Fruit fly (Drosophila melanogaster) whole organism, prepupa: Measurements from ENCODE around the gene Gr64e.

Source experiments
- CG8632 ChIP-seq: fragments of 200-800 bp; sonication (Bioruptor generic); optimal IDR thresholded peaks from 3 replicates; lab custom pipeline; 2016; ENCODE audit warnings: missing biosample characterization, missing genetic modification characterization
- Met ChIP-seq: fragments of 200-800 bp; sonication (Bioruptor generic); optimal IDR thresholded peaks from 3 replicates; lab custom pipeline; 2016; ENCODE audit warnings: missing biosample characterization, missing genetic modification characterization
- OdsH ChIP-seq: fragments of 200-800 bp; sonication (Bioruptor generic); optimal IDR thresholded peaks from 3 replicates; lab custom pipeline; 2016; ENCODE audit warnings: missing biosample characterization, missing genetic modification characterization
- net ChIP-seq: fragments of 200-800 bp; sonication (Bioruptor generic); optimal IDR thresholded peaks from 3 replicates; lab custom pipeline; 2016; ENCODE audit warnings: missing biosample characterization, missing genetic modification characterization
- spab ChIP-seq: fragments of 200-800 bp; sonication (Bioruptor generic); optimal IDR thresholded peaks from 2 replicates; lab custom pipeline; 2017; ENCODE audit warnings: missing biosample characterization, mild to moderate bottlenecking, missing genetic modification characterization, missing genetic modification reagents

DNA sequence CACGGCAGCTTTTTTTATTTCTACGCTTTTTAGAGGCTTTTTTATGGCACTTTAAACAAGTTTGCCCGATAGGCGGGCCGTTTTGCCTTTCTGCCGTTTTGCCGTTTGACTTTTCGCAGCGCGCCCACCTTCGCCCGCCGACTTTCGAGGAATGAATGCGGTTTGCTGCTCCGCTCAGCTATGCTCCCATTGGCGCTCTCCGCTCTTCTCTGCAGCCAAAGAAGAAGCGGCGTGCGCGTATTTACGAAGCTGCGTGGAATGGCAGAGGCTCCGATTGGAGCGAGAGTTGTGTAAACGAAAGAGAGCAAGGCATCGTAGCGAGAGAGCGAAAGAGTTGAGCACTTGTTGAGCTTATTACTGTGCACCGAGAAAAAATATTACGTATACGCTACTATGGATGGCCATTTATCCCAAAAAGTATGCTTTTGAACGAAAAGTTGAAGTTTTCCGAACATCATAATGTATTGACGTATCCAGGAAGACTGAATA, 39.7 kb downstream of the Gr64e start, which contains the start of gene wit:
- no peak for TF ChIP-seq CG8632 (GFP tag; lab: Kevin White, UChicago)
- TF ChIP-seq net, result peak; percentile 38
- TF ChIP-seq spab, result no peak
- peak; percentile 5 for TF ChIP-seq OdsH
- peak; percentile 45 for TF ChIP-seq Met
